Worm (Caenorhabditis elegans): Measurements from ENCODE around the gene nhr-177.
"Not testable (repeated sequence)": the region's sequence is repeated elsewhere in the genome, so short reads cannot be mapped to it uniquely, and the experiment has no call there.

nhr-177 gene

DNA sequence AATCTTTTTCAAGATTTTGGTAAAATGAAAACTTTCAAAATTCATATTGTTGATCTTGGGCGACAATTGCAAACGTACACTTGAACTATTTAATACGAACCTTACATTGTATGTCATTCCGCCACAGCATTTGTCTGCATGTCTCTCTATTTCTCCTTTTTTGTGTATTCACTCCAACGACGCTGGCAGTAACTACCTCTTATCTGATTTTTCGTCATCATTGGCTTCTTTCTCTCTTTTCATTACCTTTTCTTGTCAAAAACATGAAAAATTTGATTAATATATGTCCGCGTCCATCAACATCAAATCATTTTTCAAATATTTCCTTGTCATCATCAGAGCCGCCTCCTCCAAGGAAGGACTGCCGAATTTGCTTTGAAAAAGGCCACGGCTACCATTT lies at the start of gene nhr-177:
TSS of gene nhr-177 (plus strand) at position 167 of the 400 bp plus-strand sequence.
- TF ChIP-seq nhr-232 (tag; optimal IDR thresholded peaks at IDR 0.05) = no peak
- no peak for TF ChIP-seq lin-11 (tag; optimal IDR thresholded peaks at IDR 0.05)
- TF ChIP-seq pha-4 (tag; optimal IDR thresholded peaks at IDR 0.05) = no peak
- no peak for TF ChIP-seq ceh-45 (GFP tag; IDR thresholded peaks at IDR 0.05)

DNA sequence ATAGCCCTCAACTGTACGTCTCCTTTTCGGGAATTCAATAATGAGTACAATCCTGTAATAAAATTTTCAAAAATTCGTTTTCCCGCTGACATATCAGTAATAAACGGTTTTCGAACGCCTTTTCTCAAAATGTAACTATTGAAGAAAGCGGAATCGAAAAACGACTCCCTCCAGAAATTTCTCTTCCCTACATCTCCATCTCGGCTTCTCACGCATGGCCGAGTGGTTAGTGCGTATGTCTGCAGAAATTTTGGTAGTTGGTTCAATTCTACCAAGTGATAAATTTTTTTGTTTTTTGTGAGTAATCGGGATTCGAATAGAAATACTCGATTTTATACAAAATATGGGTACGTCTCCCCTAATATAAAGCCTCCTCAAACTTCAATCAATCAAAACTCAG lies 48.9 kb upstream of the nhr-177 start:
- peak; percentile 39 for TF ChIP-seq sox-2 (GFP tag; IDR thresholded peaks at IDR 0.05)
- peak; percentile 88 for TF ChIP-seq ceh-45 (GFP tag; IDR thresholded peaks at IDR 0.05)
- peak; percentile 72 for TF ChIP-seq unc-3 (GFP tag; conservative IDR thresholded peaks at IDR 0.05)
- not testable (repeated sequence) for TF ChIP-seq unc-3 (tag; optimal IDR thresholded peaks at IDR 0.05)

DNA sequence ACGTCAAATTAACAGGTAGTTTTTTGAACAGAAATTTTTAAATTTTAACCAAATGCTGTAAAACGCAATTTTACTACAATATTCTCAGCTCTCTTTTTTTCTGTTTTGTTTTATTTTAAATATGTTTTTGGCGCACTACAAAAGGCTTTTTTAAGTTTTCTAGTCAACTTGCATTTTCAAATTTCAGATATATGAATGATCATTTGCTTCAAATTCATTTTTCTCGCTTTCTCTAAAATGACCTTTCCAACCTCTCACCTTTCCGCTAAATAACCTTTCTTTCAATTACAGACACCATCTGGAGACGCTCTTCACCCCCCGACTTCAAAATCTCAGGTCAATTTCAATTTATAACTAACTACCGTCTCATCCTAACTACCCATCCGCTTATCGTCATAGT lies 43.3 kb upstream of the nhr-177 start, which contains the start of gene cdc-25.2:
TSS of gene cdc-25.2 (plus strand) at position 301 of the 400 bp plus-strand sequence.
- TF ChIP-seq unc-42 (tag; optimal IDR thresholded peaks at IDR 0.05) (no peak), ets-4 (tag; optimal IDR thresholded peaks at IDR 0.05) (no peak), dmd-4 (tag; optimal IDR thresholded peaks at IDR 0.05; ENCODE audit: borderline replicate concordance) (no peak), ceh-34 (tag; optimal IDR thresholded peaks at IDR 0.05) (no peak), fkh-6 (tag; optimal IDR thresholded peaks at IDR 0.05) (no peak), ceh-6 (GFP tag; optimal IDR thresholded peaks at IDR 0.05) (no peak), nfya-1 (tag; optimal IDR thresholded peaks at IDR 0.05) (no peak), hlh-15 (tag; optimal IDR thresholded peaks at IDR 0.05) (no peak), ceh-2 (tag; optimal IDR thresholded peaks at IDR 0.05) (no peak), lin-11 (tag; optimal IDR thresholded peaks at IDR 0.05) (no peak), hlh-6 (tag; optimal IDR thresholded peaks at IDR 0.05) (no peak), Y22D7AL.16 (tag; optimal IDR thresholded peaks at IDR 0.05) (no peak), elt-2 (tag; optimal IDR thresholded peaks at IDR 0.05) (no peak), tbx-7 (tag; optimal IDR thresholded peaks at IDR 0.05) (no peak), madf-2 (tag; optimal IDR thresholded peaks at IDR 0.05) (no peak), ceh-24 (tag; optimal IDR thresholded peaks at IDR 0.05) (no peak), dve-1 (tag; optimal IDR thresholded peaks at IDR 0.05) (no peak), T23F11.4 (GFP tag; optimal IDR thresholded peaks at IDR 0.05) (no peak), ceh-9 (tag; optimal IDR thresholded peaks at IDR 0.05) (no peak)

DNA sequence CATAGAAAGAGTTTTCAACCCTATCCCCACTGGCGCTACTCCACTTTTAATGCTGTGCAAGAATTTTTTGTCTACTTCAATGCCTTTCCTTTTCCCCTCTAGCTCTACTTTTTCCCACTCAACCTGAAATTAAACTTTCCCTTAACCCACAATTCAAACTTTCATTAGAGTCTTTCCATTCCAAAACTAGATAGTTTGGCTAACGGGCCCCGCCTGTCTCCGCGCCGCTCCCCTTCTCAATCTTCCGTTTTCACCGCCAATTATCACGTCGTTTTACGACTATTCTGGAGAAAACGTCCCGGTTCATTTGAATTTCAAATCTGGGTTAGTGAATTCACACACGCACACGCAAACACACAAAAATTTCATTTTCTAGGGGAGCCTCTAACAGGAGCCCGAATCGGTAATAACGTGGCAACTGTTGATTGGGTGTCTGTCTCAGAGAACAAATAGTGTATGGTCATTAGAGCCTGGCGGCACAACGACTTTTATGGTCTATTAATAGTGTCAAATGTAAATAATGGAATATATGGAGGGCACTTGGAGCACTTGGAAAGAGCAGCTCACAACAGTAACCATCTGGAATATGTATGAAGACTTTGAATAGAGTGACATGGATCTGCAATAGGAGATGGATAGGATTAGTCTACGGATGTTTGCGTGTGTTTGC lies 40.2 kb upstream of the nhr-177 start:
- TF ChIP-seq pqm-1 (tag; optimal IDR thresholded peaks at IDR 0.05) = no peak
- peak; percentile 73 for TF ChIP-seq nfya-1 (tag; optimal IDR thresholded peaks at IDR 0.05)
- TF ChIP-seq ama-1 (optimal IDR thresholded peaks at IDR 0.05) = peak; percentile 19

DNA sequence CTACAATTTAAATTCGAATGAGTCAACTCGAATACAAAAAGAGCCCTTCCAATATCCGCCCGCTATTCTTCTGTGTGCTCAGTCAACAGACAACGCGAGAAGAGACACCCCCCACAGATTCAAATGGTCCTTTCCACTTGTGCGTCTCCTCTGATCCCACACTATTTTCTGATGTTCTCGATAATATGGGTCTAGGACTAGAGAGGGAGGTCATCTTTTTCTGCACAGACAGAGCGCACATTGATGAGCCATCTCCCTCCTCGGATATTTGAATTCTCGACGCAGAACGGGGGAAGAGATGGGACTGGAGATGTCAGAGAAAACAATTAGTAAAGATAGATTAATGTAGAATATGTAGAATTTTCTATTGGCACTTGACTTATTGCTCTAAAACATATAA lies 39.4 kb upstream of the nhr-177 start:
- TF ChIP-seq ref-2 (tag; optimal IDR thresholded peaks at IDR 0.05) = peak; percentile 75
- TF ChIP-seq unc-55 (GFP tag; optimal IDR thresholded peaks at IDR 0.05) = peak; percentile 66
- TF ChIP-seq ceh-45 (GFP tag; IDR thresholded peaks at IDR 0.05) = no peak
- no peak for TF ChIP-seq mec-3 (tag; optimal IDR thresholded peaks at IDR 0.05; ENCODE audit: borderline replicate concordance)
- TF ChIP-seq tbx-2 (tag; optimal IDR thresholded peaks at IDR 0.05) = peak; percentile 37
- TF ChIP-seq ceh-31 (tag; optimal IDR thresholded peaks at IDR 0.05) = peak; percentile 36

DNA sequence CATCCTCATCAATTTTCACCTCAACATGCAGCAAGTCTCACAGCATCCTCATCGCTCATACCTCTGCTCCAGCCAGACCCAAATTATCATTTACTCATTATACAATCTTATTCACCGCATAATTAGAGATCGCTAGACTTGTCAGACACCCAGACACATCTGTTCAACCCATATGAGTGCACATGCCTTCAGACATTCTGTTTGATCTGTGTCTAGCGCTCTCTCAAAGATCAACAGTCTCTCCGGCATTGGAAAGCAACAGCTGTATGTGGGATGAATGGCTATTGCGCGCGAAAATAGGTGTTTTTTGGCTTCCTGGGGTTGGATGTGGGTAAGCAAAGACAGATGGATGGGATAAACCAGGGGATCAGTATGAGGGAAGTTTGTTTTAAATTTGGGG lies 37.5 kb upstream of the nhr-177 start:
- TF ChIP-seq ets-4 (tag; optimal IDR thresholded peaks at IDR 0.05) = no peak
- no peak for TF ChIP-seq C38D4.7 (GFP tag; optimal IDR thresholded peaks at IDR 0.05)
- TF ChIP-seq ttx-3 (tag; optimal IDR thresholded peaks at IDR 0.05) = no peak
- TF ChIP-seq hlh-30 (tag; optimal IDR thresholded peaks at IDR 0.05; ENCODE audit: insufficient read depth) = peak; percentile 5
- peak; percentile 17 for TF ChIP-seq ref-2 (tag; optimal IDR thresholded peaks at IDR 0.05)

All from whole organism, late embryonic.